Worm (Caenorhabditis elegans): Measurements from ENCODE around the gene egl-27.

egl-27 gene

DNA sequence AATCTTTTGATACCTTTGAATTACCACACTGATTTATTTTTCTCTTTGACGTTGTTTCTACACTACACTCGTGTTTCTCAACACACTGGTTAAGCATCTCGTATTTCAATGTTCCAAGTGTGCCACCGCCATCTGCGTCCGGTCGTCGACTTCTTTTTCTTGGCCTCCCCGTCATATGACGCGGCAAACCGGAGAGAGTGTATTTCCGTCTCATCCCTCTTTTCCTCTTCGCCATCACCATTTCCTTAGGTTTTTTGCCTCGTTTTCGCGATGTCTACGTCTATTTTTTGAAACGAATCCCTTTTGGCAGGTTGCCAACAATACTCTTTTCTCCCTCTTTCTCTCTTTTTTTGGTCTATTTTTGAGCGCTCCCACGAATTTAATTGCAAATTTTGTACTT lies 4.2 kb downstream of the egl-27 start (continued):
- TF ChIP-seq F44E2.7 (GFP tag; IDR thresholded peaks at IDR 0.05) (no peak), nhr-11 (tag; optimal IDR thresholded peaks at IDR 0.05) (peak; percentile 40), nhr-42 (GFP tag; IDR thresholded peaks at IDR 0.05) (no peak), ces-1 (GFP tag; optimal IDR thresholded peaks at IDR 0.05) (no peak), lsy-2 (tag; optimal IDR thresholded peaks at IDR 0.05) (peak in 1 of 2 experiments; percentile 49), egl-27 (tag; optimal IDR thresholded peaks at IDR 0.05) (peak; percentile 71), T20F7.1 (GFP tag; optimal IDR thresholded peaks at IDR 0.05) (no peak), nhr-25 (tag; optimal IDR thresholded peaks at IDR 0.05; ENCODE audit: borderline replicate concordance, insufficient read depth) (no peak), nhr-102 (tag; optimal IDR thresholded peaks at IDR 0.05) (no peak), daf-16 (GFP tag; optimal IDR thresholded peaks at IDR 0.05) (no peak), daf-16 (tag; optimal IDR thresholded peaks at IDR 0.05) (no peak), spr-3 (GFP tag; optimal IDR thresholded peaks at IDR 0.05) (no peak), lim-7 (GFP tag; IDR thresholded peaks at IDR 0.05) (no peak), F10B5.3 (tag; optimal IDR thresholded peaks at IDR 0.05) (no peak), lin-29 (GFP tag; IDR thresholded peaks at IDR 0.05) (no peak), set-16 (GFP tag; IDR thresholded peaks at IDR 0.05) (0 out of 2 replicates have a peak, but pooled peaks have one; percentile 3), dpl-1 (GFP tag; optimal IDR thresholded peaks at IDR 0.05) (no peak), zfp-3 (GFP tag; conservative IDR thresholded peaks at IDR 0.05) (no peak), F37D6.2 (tag; optimal IDR thresholded peaks at IDR 0.05) (no peak), unc-62 (GFP tag; optimal IDR thresholded peaks at IDR 0.05 in 1 of 2) (peak in 1 of 2 experiments; percentile 48), unc-62 (tag; optimal IDR thresholded peaks at IDR 0.05) (no peak), nhr-48 (tag; optimal IDR thresholded peaks at IDR 0.05) (no peak), dve-1 (tag; optimal IDR thresholded peaks at IDR 0.05; ENCODE audit: insufficient read depth) (peak; percentile 40), ZK337.2 (GFP tag; IDR thresholded peaks at IDR 0.05) (no peak), Y5F2A.4 (GFP tag; optimal IDR thresholded peaks at IDR 0.05) (no peak), nhr-237 (tag; optimal IDR thresholded peaks at IDR 0.05) (no peak), mep-1 (tag; optimal IDR thresholded peaks at IDR 0.05) (peak; percentile 41), dmd-8 (GFP tag; IDR thresholded peaks at IDR 0.05) (no peak), hlh-30 (tag; optimal IDR thresholded peaks at IDR 0.05; ENCODE audit: insufficient read depth) (peak; percentile 81), daf-8 (GFP tag; IDR thresholded peaks at IDR 0.05) (no peak), snpc-1.2 (GFP tag; IDR thresholded peaks at IDR 0.05) (no peak), madf-9 (GFP tag; conservative IDR thresholded peaks at IDR 0.05) (0 out of 2 replicates have a peak, but pooled peaks have one; percentile 46), mdt-29 (GFP tag; IDR thresholded peaks at IDR 0.05) (no peak), vab-7 (GFP tag; IDR thresholded peaks at IDR 0.05) (no peak), nhr-28 (tag; optimal IDR thresholded peaks at IDR 0.05) (peak; percentile 8), lin-1 (GFP tag; IDR thresholded peaks at IDR 0.05) (no peak), nhr-10 (tag; optimal IDR thresholded peaks at IDR 0.05) (no peak), pha-4 (GFP tag; IDR thresholded peaks at IDR 0.05) (no peak), pha-4 (tag; optimal IDR thresholded peaks at IDR 0.05) (no peak), hmg-1.1 (GFP tag; IDR thresholded peaks at IDR 0.05) (peak; percentile 27), ceh-20 (GFP tag; IDR thresholded peaks at IDR 0.05) (0 out of 2 replicates have a peak, but pooled peaks have one; percentile 9)

ce11 chrII:6840663-6841062 lies 5.9 kb downstream of the egl-27 start:
- TF ChIP-seq unc-62 (GFP tag; optimal IDR thresholded peaks at IDR 0.05 in 1 of 2): peak in 1 of 2 experiments; percentile 93
- TF ChIP-seq unc-62 (tag; optimal IDR thresholded peaks at IDR 0.05): no peak
- TF ChIP-seq pha-4 (GFP tag; IDR thresholded peaks at IDR 0.05): no peak
- peak; percentile 13 for TF ChIP-seq pha-4 (tag; optimal IDR thresholded peaks at IDR 0.05)
- no peak for TF ChIP-seq saeg-2 (GFP tag; IDR thresholded peaks at IDR 0.05)

Data from whole organism, L4 larva.